Worm (Caenorhabditis elegans) whole organism, L4 larva: ENCODE results near the gene tax-6.
A peak's percentile ranks its signal among the peaks of the same experiment; 100 is the strongest.

Source experiments
- F10B5.3 ChIP-seq: sonication (generic microtip); optimal IDR thresholded peaks from 2 replicates; lab custom pipeline; 2016; ENCODE audit warnings: mild to moderate bottlenecking, missing genetic modification characterization, missing compliant biosample characterization
- F26F4.8 ChIP-seq: fragments of 200-800 bp; sonication (Bioruptor generic); conservative IDR thresholded peaks from 2 replicates; pipeline ENCODE4 v1.3.6; 2022; ENCODE audit warnings: missing genetic modification characterization, missing compliant biosample characterization
- F37D6.2 ChIP-seq: sonication (generic microtip); optimal IDR thresholded peaks from 2 replicates; lab custom pipeline; 2016; ENCODE audit warnings: mild to moderate bottlenecking, missing genetic modification characterization, missing compliant biosample characterization
- F44E2.7 ChIP-seq: fragments of 200-800 bp; sonication (Bioruptor generic); IDR thresholded peaks from 2 replicates; pipeline ENCODE4 v2.1.2; 2022; ENCODE audit warnings: missing genetic modification characterization, missing compliant biosample characterization
- F49E8.2 ChIP-seq: sonication (generic microtip); optimal IDR thresholded peaks from 2 replicates; lab custom pipeline; 2016; ENCODE audit warnings: missing compliant biosample characterization, mild to moderate bottlenecking, missing genetic modification characterization, borderline replicate concordance
- T20F7.1 ChIP-seq: fragments of 200-800 bp; sonication (Bioruptor generic); optimal IDR thresholded peaks from 2 replicates; lab custom pipeline; 2018; ENCODE audit warnings: mild to moderate bottlenecking, missing genetic modification characterization, missing compliant biosample characterization
- T26A8.4 ChIP-seq: fragments of 200-800 bp; sonication (Bioruptor generic); IDR thresholded peaks from 2 replicates; pipeline ENCODE4 v1.3.6; 2022; ENCODE audit warnings: missing genetic modification characterization, missing compliant biosample characterization
- Y48G9A.11 ChIP-seq: fragments of 200-800 bp; sonication (Bioruptor generic); IDR thresholded peaks from 2 replicates; pipeline ENCODE4 v1.3.6; 2022; ENCODE audit warnings: missing genetic modification reagents, missing genetic modification characterization, missing compliant biosample characterization
- Y5F2A.4 ChIP-seq: fragments of 200-800 bp; sonication (Bioruptor generic); optimal IDR thresholded peaks from 2 replicates; lab custom pipeline; 2018; ENCODE audit warnings: mild to moderate bottlenecking, missing genetic modification characterization, missing compliant biosample characterization
- ZK546.5 ChIP-seq, 2 experiments: sonication (generic microtip); optimal IDR thresholded peaks; 2 replicates each; lab custom pipeline; 2017; ENCODE audit warnings: missing biosample characterization in 2 of 2, missing genetic modification characterization in 2 of 2
- aha-1 ChIP-seq: fragments of 150-350 bp; peaks from one replicate; lab custom pipeline; 2014; ENCODE audit warnings: missing biosample characterization, missing genetic modification characterization
- aly-2 ChIP-seq: sonication (generic microtip); optimal IDR thresholded peaks from 2 replicates; lab custom pipeline; 2018; ENCODE audit warnings: missing biosample characterization, missing genetic modification characterization
- ama-1 ChIP-seq: fragments of 150-350 bp; optimal IDR thresholded peaks from 2 replicates; lab custom pipeline; 2014; ENCODE audit warnings: inconsistent platforms, mixed read lengths
- daf-12 ChIP-seq: fragments of 150-350 bp; optimal IDR thresholded peaks from 2 replicates; lab custom pipeline; 2014; ENCODE audit warnings: missing biosample characterization, missing genetic modification reagents, missing genetic modification characterization
- daf-16 ChIP-seq, 3 experiments: sonication (generic microtip); optimal IDR thresholded peaks; 2 replicates each; lab custom pipeline; 2016 to 2017; ENCODE audit warnings: missing genetic modification characterization in 3 of 3, missing genetic modification reagents in 3 of 3, mild to moderate bottlenecking in 2 of 3, missing compliant biosample characterization in 2 of 3, missing biosample characterization in 1 of 3, moderate library complexity in 1 of 3
- daf-19 ChIP-seq: fragments of 200-800 bp; sonication (Bioruptor generic); conservative IDR thresholded peaks from 2 replicates; pipeline ENCODE4 v1.3.6; 2022; ENCODE audit warnings: missing genetic modification characterization, missing compliant biosample characterization
- dmd-6 ChIP-seq: fragments of 200-800 bp; sonication (Bioruptor generic); IDR thresholded peaks from 2 replicates; pipeline ENCODE4 v1.3.6; 2022; ENCODE audit warnings: missing genetic modification reagents, missing genetic modification characterization, missing compliant biosample characterization
- dpl-1 ChIP-seq: fragments of 150-350 bp; optimal IDR thresholded peaks from 2 replicates; lab custom pipeline; 2014; ENCODE audit warnings: missing biosample characterization, missing genetic modification reagents, missing genetic modification characterization
- duxl-1 ChIP-seq: sonication (generic microtip); optimal IDR thresholded peaks from 2 replicates; lab custom pipeline; 2016; ENCODE audit warnings: mild to moderate bottlenecking, missing genetic modification characterization, moderate library complexity, missing compliant biosample characterization; ENCODE audit not compliant: poor library complexity
- dve-1 ChIP-seq: sonication (generic microtip); optimal IDR thresholded peaks from 2 replicates; lab custom pipeline; 2017; ENCODE audit warnings: antibody characterized with exemption, mild to moderate bottlenecking, missing genetic modification characterization, missing compliant biosample characterization; ENCODE audit not compliant: insufficient read depth
- egl-43 ChIP-seq: fragments of 200-800 bp; sonication (Bioruptor generic); IDR thresholded peaks from 2 replicates; pipeline ENCODE4 v1.3.6; 2022; ENCODE audit warnings: missing genetic modification reagents, missing genetic modification characterization, missing compliant biosample characterization
- hif-1 ChIP-seq, 2 experiments: sonication (generic microtip); optimal IDR thresholded peaks; 2 replicates each; lab custom pipeline; 2016 to 2017; ENCODE audit warnings: missing compliant biosample characterization in 2 of 2, missing genetic modification characterization in 2 of 2, missing genetic modification reagents in 2 of 2, missing genotype in 2 of 2, mild to moderate bottlenecking in 1 of 2
- hlh-11 ChIP-seq: fragments of 200-800 bp; sonication (Bioruptor generic); optimal IDR thresholded peaks from 2 replicates; lab custom pipeline; 2018; ENCODE audit warnings: mild to moderate bottlenecking, missing genetic modification characterization, missing compliant biosample characterization
- hlh-30 ChIP-seq: sonication (generic microtip); optimal IDR thresholded peaks from 2 replicates; lab custom pipeline; 2017; ENCODE audit warnings: antibody characterized with exemption, mild to moderate bottlenecking, missing genetic modification characterization, missing compliant biosample characterization; ENCODE audit not compliant: insufficient read depth
- hmg-1.1 ChIP-seq: fragments of 200-800 bp; sonication (Bioruptor generic); IDR thresholded peaks from 2 replicates; pipeline ENCODE4 v1.3.6; 2022; ENCODE audit warnings: missing genetic modification reagents, missing genetic modification characterization, missing compliant biosample characterization
- jun-1 ChIP-seq: fragments of 150-350 bp; optimal IDR thresholded peaks from 2 replicates; lab custom pipeline; 2014; ENCODE audit warnings: missing biosample characterization, missing genetic modification reagents, missing genetic modification characterization
- lin-1 ChIP-seq: fragments of 200-800 bp; sonication (Bioruptor generic); IDR thresholded peaks from 2 replicates; pipeline ENCODE4 v1.3.6; 2022; ENCODE audit warnings: missing genetic modification reagents, missing genetic modification characterization, missing compliant biosample characterization
- lin-39 ChIP-seq: fragments of 150-350 bp; optimal IDR thresholded peaks from 2 replicates; lab custom pipeline; 2014; ENCODE audit warnings: missing biosample characterization, missing genetic modification reagents, missing genetic modification characterization
- lir-3 ChIP-seq: sonication (generic microtip); optimal IDR thresholded peaks from 2 replicates; lab custom pipeline; 2016; ENCODE audit warnings: mild to moderate bottlenecking, missing genetic modification characterization, missing compliant biosample characterization
- lsy-2 ChIP-seq, 2 experiments: fragments of 150-350 bp in 1 of 2; sonication (generic microtip) in 1 of 2; optimal IDR thresholded peaks; 2 replicates each; lab custom pipeline; 2014 to 2017; ENCODE audit warnings: missing biosample characterization in 2 of 2, missing genetic modification characterization in 2 of 2
- madf-9 ChIP-seq: fragments of 200-800 bp; sonication (Bioruptor generic); conservative IDR thresholded peaks from 2 replicates; pipeline ENCODE4 v1.3.6; 2022; ENCODE audit warnings: missing genetic modification reagents, missing genetic modification characterization, missing compliant biosample characterization
- mdt-29 ChIP-seq: fragments of 200-800 bp; sonication (Bioruptor generic); IDR thresholded peaks from 2 replicates; pipeline ENCODE4 v1.3.6; 2022; ENCODE audit warnings: missing genetic modification reagents, missing genetic modification characterization, missing compliant biosample characterization
- mxl-3 ChIP-seq: fragments of 200-800 bp; sonication (Bioruptor generic); optimal IDR thresholded peaks from 2 replicates; lab custom pipeline; 2018; ENCODE audit warnings: mild to moderate bottlenecking, missing genetic modification characterization, missing compliant biosample characterization
- nhr-102 ChIP-seq: sonication (generic microtip); optimal IDR thresholded peaks from 2 replicates; lab custom pipeline; 2016; ENCODE audit warnings: mild to moderate bottlenecking, missing genetic modification characterization, moderate library complexity, missing compliant biosample characterization
- nhr-11 ChIP-seq: fragments of 150-350 bp; optimal IDR thresholded peaks from 2 replicates; lab custom pipeline; 2014; ENCODE audit warnings: missing biosample characterization, missing genetic modification characterization
- nhr-237 ChIP-seq: sonication (generic microtip); optimal IDR thresholded peaks from 2 replicates; lab custom pipeline; 2017; ENCODE audit warnings: missing biosample characterization, missing genetic modification characterization
- nhr-42 ChIP-seq: fragments of 200-800 bp; sonication (Bioruptor generic); IDR thresholded peaks from 2 replicates; pipeline ENCODE4 v1.3.6; 2022; ENCODE audit warnings: missing genetic modification characterization, missing compliant biosample characterization
- nhr-48 ChIP-seq: sonication (generic microtip); optimal IDR thresholded peaks from 2 replicates; lab custom pipeline; 2016; ENCODE audit warnings: mild to moderate bottlenecking, missing genetic modification characterization, missing compliant biosample characterization
- nhr-76 ChIP-seq: fragments of 150-350 bp; optimal IDR thresholded peaks from 2 replicates; lab custom pipeline; 2014; ENCODE audit warnings: missing biosample characterization, missing genetic modification characterization
- nhr-77 ChIP-seq: fragments of 150-350 bp; optimal IDR thresholded peaks from 2 replicates; lab custom pipeline; 2014; ENCODE audit warnings: missing biosample characterization, missing genetic modification characterization
- php-3 ChIP-seq: fragments of 200-800 bp; sonication (Bioruptor generic); IDR thresholded peaks from 2 replicates; pipeline ENCODE4 v1.3.6; 2022; ENCODE audit warnings: missing genetic modification reagents, missing genetic modification characterization, missing compliant biosample characterization
- pqm-1 ChIP-seq: sonication (generic microtip); optimal IDR thresholded peaks from 2 replicates; lab custom pipeline; 2017; ENCODE audit warnings: missing biosample characterization, missing genetic modification characterization
- rbr-2 ChIP-seq: sonication (generic microtip); optimal IDR thresholded peaks from 2 replicates; lab custom pipeline; 2016; ENCODE audit warnings: missing genotype, missing genetic modification characterization, missing compliant biosample characterization
- sdz-12 ChIP-seq: fragments of 200-800 bp; sonication (Bioruptor generic); optimal IDR thresholded peaks from 2 replicates; lab custom pipeline; 2018; ENCODE audit warnings: mild to moderate bottlenecking, missing genetic modification characterization, missing compliant biosample characterization
- snpc-1.2 ChIP-seq: fragments of 200-800 bp; sonication (Bioruptor generic); IDR thresholded peaks from 2 replicates; pipeline ENCODE4 v1.3.6; 2022; ENCODE audit warnings: missing genetic modification reagents, missing genetic modification characterization, missing compliant biosample characterization
- unc-62 ChIP-seq, 3 experiments: fragments of 150-350 bp in 1 of 3; sonication (generic microtip); optimal IDR thresholded peaks in 2 of 3; peaks in 1 of 3; 1 replicate in 1 of 3; 2 replicates in 2 of 3; lab custom pipeline; 2014 to 2017; ENCODE audit warnings: missing biosample characterization in 3 of 3, missing genetic modification characterization in 3 of 3, missing genetic modification reagents in 3 of 3, missing genotype in 1 of 3
- zag-1 ChIP-seq: fragments of 150-350 bp; optimal IDR thresholded peaks from 2 replicates; lab custom pipeline; 2014; ENCODE audit warnings: missing biosample characterization, missing genetic modification characterization
- ztf-7 ChIP-seq: fragments of 150-350 bp; optimal IDR thresholded peaks from 2 replicates; lab custom pipeline; 2014; ENCODE audit warnings: missing biosample characterization, missing genetic modification characterization

tax-6 gene

ce11 chrIV:10482585-10482984 lies 18.8 kb downstream of the tax-6 start (continued):
- TF ChIP-seq T26A8.4 (GFP tag; lab: Robert Waterston, UW) (no peak), Y48G9A.11 (no peak), ztf-7 (tag; lab: Kevin White, UChicago) (no peak), T20F7.1 (GFP tag; lab: Kevin White, UChicago) (no peak), aha-1 (tag; lab: Kevin White, UChicago) (no peak), dmd-6 (GFP tag; lab: Robert Waterston, UW) (0 out of 2 replicates have a peak, but pooled peaks have one; percentile 9), nhr-102 (tag; lab: Kevin White, UChicago) (no peak), hif-1 (tag; optimal IDR thresholded peaks at IDR 0.05; lab: Kevin White, UChicago) (no peak), daf-12 (tag; lab: Kevin White, UChicago) (no peak), duxl-1 (tag; lab: Kevin White, UChicago) (no peak), egl-43 (GFP tag; lab: Robert Waterston, UW) (no peak), nhr-76 (tag; lab: Kevin White, UChicago) (no peak), aly-2 (tag; lab: Kevin White, UChicago) (no peak), pqm-1 (tag; lab: Kevin White, UChicago) (peak; percentile 26)

ce11 chrIV:10481695-10482094 lies 19.7 kb downstream of the tax-6 start, which contains the start of gene egl-21:
egl-21 (minus strand) TSS chrIV:10481844.
- no peak for TF ChIP-seq zag-1 (tag; lab: Kevin White, UChicago)
- no peak for TF ChIP-seq sdz-12 (GFP tag; lab: Kevin White, UChicago)
- peak; percentile 69 for TF ChIP-seq egl-43 (GFP tag; lab: Robert Waterston, UW)
- TF ChIP-seq nhr-77 (tag; lab: Kevin White, UChicago) = no peak
- TF ChIP-seq ama-1 (lab: Kevin White, UChicago) = no peak
- no peak for TF ChIP-seq madf-9 (GFP tag; lab: Robert Waterston, UW)
- TF ChIP-seq dve-1 (tag; lab: Kevin White, UChicago) = no peak
- no peak for TF ChIP-seq ZK546.5 (tag; optimal IDR thresholded peaks at IDR 0.05; lab: Kevin White, UChicago)
- no peak for TF ChIP-seq nhr-48
- TF ChIP-seq rbr-2 (tag; lab: Kevin White, UChicago) = peak; percentile 82
- peak; percentile 63 for TF ChIP-seq F37D6.2 (tag; lab: Kevin White, UChicago)
- no peak for TF ChIP-seq daf-19
- TF ChIP-seq duxl-1 (tag; lab: Kevin White, UChicago) = no peak
- no peak for TF ChIP-seq mxl-3 (GFP tag; lab: Kevin White, UChicago)
- TF ChIP-seq nhr-237 (tag; lab: Kevin White, UChicago) = no peak
- TF ChIP-seq F49E8.2 (tag; lab: Kevin White, UChicago) = no peak
- no peak for TF ChIP-seq snpc-1.2 (GFP tag; lab: Robert Waterston, UW)
- no peak for TF ChIP-seq F10B5.3
- TF ChIP-seq nhr-11 (tag; lab: Kevin White, UChicago) = peak; percentile 48
- peak; percentile 5 to 67 for TF ChIP-seq lsy-2 (tag; optimal IDR thresholded peaks at IDR 0.05; lab: Kevin White, UChicago)
- peak; percentile 57 for TF ChIP-seq hlh-30 (tag; lab: Kevin White, UChicago)
- no peak for TF ChIP-seq nhr-42 (GFP tag; lab: Robert Waterston, UW)
- no peak for TF ChIP-seq lin-1 (GFP tag; lab: Robert Waterston, UW)
- no peak for TF ChIP-seq T20F7.1 (GFP tag; lab: Kevin White, UChicago)
- TF ChIP-seq php-3 (GFP tag; lab: Robert Waterston, UW) = no peak
- no peak for TF ChIP-seq F44E2.7 (GFP tag; lab: Robert Waterston, UW)
- TF ChIP-seq lin-39 (tag; lab: Kevin White, UChicago) = no peak
- TF ChIP-seq mdt-29 (GFP tag; lab: Robert Waterston, UW) = no peak
- TF ChIP-seq jun-1 = no peak
- TF ChIP-seq Y5F2A.4 (GFP tag; lab: Kevin White, UChicago) = no peak
- no peak for TF ChIP-seq daf-16 (GFP tag; optimal IDR thresholded peaks at IDR 0.05; lab: Kevin White, UChicago)
- TF ChIP-seq daf-16 (tag; optimal IDR thresholded peaks at IDR 0.05; lab: Kevin White, UChicago) = no peak
- TF ChIP-seq dpl-1 (GFP tag; lab: Kevin White, UChicago) = peak; percentile 6
- TF ChIP-seq aha-1 (tag; lab: Kevin White, UChicago) = peak; percentile 93
- TF ChIP-seq hmg-1.1 (GFP tag; lab: Robert Waterston, UW) = peak; percentile 55; the same call in 1 of the 2 replicates
- TF ChIP-seq F26F4.8 = no peak
- TF ChIP-seq unc-62 (GFP tag; optimal IDR thresholded peaks at IDR 0.05 in 1 of 2; lab: Kevin White, UChicago) = peak in 1 of 2 experiments; percentile 6
- no peak for TF ChIP-seq unc-62 (tag; optimal IDR thresholded peaks at IDR 0.05; lab: Kevin White, UChicago)
- no peak for TF ChIP-seq aly-2 (tag; lab: Kevin White, UChicago)
- peak; percentile 19 for TF ChIP-seq hlh-11 (tag; lab: Kevin White, UChicago)
- no peak for TF ChIP-seq lir-3 (tag; lab: Kevin White, UChicago)
